Worm (Caenorhabditis elegans) whole organism, late embryonic: ENCODE data around the gene str-135.

ENCODE experiments used
- ama-1 ChIP-seq: fragments of 150-350 bp; optimal IDR thresholded peaks from 2 replicates; lab custom pipeline; 2014
- ceh-18 ChIP-seq: sonication (generic microtip); optimal IDR thresholded peaks from 2 replicates; lab custom pipeline; 2016; ENCODE audit warnings: missing genetic modification characterization, missing compliant biosample characterization
- ceh-45 ChIP-seq: fragments of 200-800 bp; sonication (Bioruptor generic); IDR thresholded peaks from 2 replicates; pipeline ENCODE4 v1.3.6; 2022; ENCODE audit warnings: missing genetic modification reagents, missing genetic modification characterization, missing compliant biosample characterization
- fax-1 ChIP-seq: sonication (generic microtip); optimal IDR thresholded peaks from 2 replicates; lab custom pipeline; 2016; ENCODE audit warnings: missing genotype, missing genetic modification characterization, missing compliant biosample characterization
- hlh-13 ChIP-seq: fragments of 200-800 bp; sonication (Bioruptor generic); optimal IDR thresholded peaks from 2 replicates; lab custom pipeline; 2018; ENCODE audit warnings: mild to moderate bottlenecking, missing genetic modification characterization, missing compliant biosample characterization
- pha-4 ChIP-seq: fragments of 150-350 bp; optimal IDR thresholded peaks from 2 replicates; lab custom pipeline; 2018; ENCODE audit warnings: missing biosample characterization, missing genetic modification reagents, missing genetic modification characterization
- pqm-1 ChIP-seq: sonication (generic microtip); optimal IDR thresholded peaks from 2 replicates; lab custom pipeline; 2016; ENCODE audit warnings: missing genetic modification characterization, missing compliant biosample characterization
- sox-2 ChIP-seq: fragments of 200-800 bp; sonication (Bioruptor generic); IDR thresholded peaks from 2 replicates; pipeline ENCODE4 v1.3.6; 2022; ENCODE audit warnings: missing genetic modification reagents, missing genetic modification characterization, missing compliant biosample characterization
- sox-4 ChIP-seq: sonication (generic microtip); optimal IDR thresholded peaks from 2 replicates; lab custom pipeline; 2017; ENCODE audit warnings: mild to moderate bottlenecking, missing genetic modification characterization, inconsistent platforms, missing compliant biosample characterization
- zip-5 ChIP-seq: sonication (generic microtip); optimal IDR thresholded peaks from 2 replicates; lab custom pipeline; 2016; ENCODE audit warnings: missing genetic modification characterization, missing compliant biosample characterization

DNA sequence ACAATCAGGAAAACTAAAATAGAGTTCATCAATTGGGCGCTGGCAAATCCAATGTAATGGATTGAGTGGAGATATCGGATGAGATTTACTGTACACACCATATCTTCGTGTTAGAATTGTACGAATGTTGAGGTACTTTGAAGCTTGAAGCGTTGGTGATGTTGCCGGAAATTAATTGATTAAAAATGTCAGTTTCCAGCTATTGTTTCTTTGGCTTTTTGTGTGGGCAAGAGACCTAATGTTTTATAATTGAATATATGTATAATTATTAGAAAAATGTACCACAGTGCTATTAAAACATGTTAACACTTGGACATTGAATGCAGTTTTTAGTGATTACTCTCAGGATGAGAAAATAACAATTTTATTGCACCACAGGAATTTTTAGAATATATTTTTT is 1.8 kb downstream of the str-135 start, which contains the start of gene str-136:
- TF ChIP-seq ama-1 (lab: Kevin White, UChicago) = no peak
- TF ChIP-seq pqm-1 = no peak
- no peak for TF ChIP-seq zip-5 (tag; lab: Kevin White, UChicago)
- TF ChIP-seq sox-4 (tag; lab: Kevin White, UChicago) = no peak
- no peak for TF ChIP-seq hlh-13 (GFP tag; lab: Kevin White, UChicago)
- no peak for TF ChIP-seq fax-1 (tag; lab: Kevin White, UChicago)
- TF ChIP-seq pha-4 (tag; lab: Kevin White, UChicago) = no peak
- TF ChIP-seq sox-2 = no peak
- no peak for TF ChIP-seq ceh-45
- TF ChIP-seq ceh-18 = no peak
